Fruit fly (Drosophila melanogaster) S2 (cell line): ENCODE measurements around the gene Rph.

Source experiments
- CG8478 ChIP-seq: fragments of >200 bp; optimal IDR thresholded peaks from 2 replicates; lab custom pipeline; 2018
- CTCF ChIP-seq, 2 experiments: fragments of >200 bp; optimal IDR thresholded peaks; 2 replicates each; lab custom pipeline; 2018

The Rph gene

DNA sequence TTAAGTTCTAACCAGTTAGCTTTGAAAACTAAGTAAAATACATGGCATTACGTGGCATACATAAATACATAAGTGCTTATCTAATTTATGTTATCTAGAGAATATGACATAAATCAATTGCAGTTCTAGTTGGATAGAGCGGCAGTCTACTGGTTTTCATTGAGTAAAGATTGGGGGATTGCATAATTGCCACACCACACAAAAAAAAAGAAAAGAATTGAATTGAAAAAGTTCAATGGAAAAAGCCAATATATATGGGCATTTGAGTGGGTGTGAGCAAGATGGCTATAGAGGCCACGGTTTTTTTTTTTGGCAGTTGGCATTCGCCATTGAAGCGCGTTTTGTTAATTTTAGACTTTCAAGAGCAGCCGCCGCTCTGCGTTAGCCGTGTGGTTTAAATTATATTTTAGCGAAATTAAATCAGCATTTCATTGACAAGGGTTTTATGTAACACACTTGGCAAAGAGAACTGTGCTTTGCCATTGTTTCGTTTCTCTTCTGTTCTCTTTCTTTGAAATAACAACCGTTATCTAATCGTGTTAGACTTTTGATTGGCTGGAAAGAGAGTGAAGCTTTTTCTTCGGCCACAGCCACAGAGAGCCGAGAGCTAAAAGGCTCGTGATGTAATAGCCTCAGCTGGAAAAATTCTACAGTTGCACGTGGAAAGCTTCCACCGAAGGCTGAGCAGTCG lies 26.1 kb upstream of the Rph start:
- no peak for TF ChIP-seq CTCF (optimal IDR thresholded peaks at IDR 0.05; lab: Kevin White, UChicago)
- TF ChIP-seq CG8478 (lab: Kevin White, UChicago) = no peak

DNA sequence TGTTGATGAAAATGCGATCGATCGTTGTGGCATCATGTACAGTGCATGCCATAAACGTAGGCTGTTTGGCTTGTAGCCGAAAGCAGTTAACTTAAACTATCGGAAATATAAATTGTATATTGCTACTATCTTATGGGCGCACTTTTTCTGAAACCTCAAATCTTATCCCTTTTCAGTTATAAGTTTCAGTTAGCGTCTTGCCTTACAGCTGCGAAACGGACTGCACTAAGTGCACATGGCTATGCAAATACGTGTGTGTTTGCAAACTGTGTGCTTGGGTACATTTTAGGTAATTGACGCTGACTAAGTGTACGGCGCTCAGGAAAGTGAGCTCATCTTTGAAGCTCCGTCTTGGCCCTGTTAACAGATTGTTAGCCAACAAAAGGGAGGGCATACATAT lies 18.2 kb upstream of the Rph start:
- TF ChIP-seq CTCF (optimal IDR thresholded peaks at IDR 0.05; lab: Kevin White, UChicago) = no peak
- no peak for TF ChIP-seq CG8478 (lab: Kevin White, UChicago)

- TF ChIP-seq CTCF (optimal IDR thresholded peaks at IDR 0.05; lab: Kevin White, UChicago) (no peak), CG8478 (lab: Kevin White, UChicago) (no peak)
Observed at dm6 chrX:10774957-10775682, 17.7 kb upstream of the Rph start.

DNA sequence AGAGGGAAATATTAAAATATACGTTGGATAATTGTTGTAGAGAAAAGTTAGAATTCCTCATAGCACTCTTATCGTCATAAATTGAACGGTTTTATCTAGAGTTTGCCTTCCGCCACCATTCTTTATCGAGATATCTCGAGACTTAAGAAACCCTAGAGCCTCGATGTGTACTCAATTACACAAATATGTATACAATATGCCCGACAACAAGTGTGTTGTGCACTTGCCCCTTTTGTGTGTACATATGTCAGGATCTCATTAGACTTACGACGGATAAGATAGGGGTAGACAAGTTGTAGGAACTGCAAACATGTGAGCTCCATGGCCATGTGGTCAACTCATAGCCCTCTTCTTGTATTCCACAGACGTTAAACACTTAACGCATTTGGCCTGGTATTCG lies 16.1 kb upstream of the Rph start:
- TF ChIP-seq CTCF (optimal IDR thresholded peaks at IDR 0.05; lab: Kevin White, UChicago) (no peak), CG8478 (lab: Kevin White, UChicago) (no peak)

- TF ChIP-seq CTCF (optimal IDR thresholded peaks at IDR 0.05; lab: Kevin White, UChicago) = no peak
- no peak for TF ChIP-seq CG8478 (lab: Kevin White, UChicago)
Observed at dm6 chrX:10772634-10773033, 15.2 kb upstream of the Rph start.

- TF ChIP-seq CG8478 (lab: Kevin White, UChicago) (no peak), CTCF (optimal IDR thresholded peaks at IDR 0.05; lab: Kevin White, UChicago) (no peak)
Observed at dm6 chrX:10771856-10772592, 14.6 kb upstream of the Rph start, which contains the start of gene CG15211. Gene CG15211, plus strand, starts transcription at chrX:10772541.

- TF ChIP-seq CTCF (optimal IDR thresholded peaks at IDR 0.05; lab: Kevin White, UChicago) (peak; percentile 77 to 88), CG8478 (lab: Kevin White, UChicago) (no peak)
Observed at dm6 chrX:10768043-10768674, 10.7 kb upstream of the Rph start, which contains the start of the genes Atg8a and BTBD9. Gene Atg8a, minus strand, starts transcription at chrX:10768338. Gene BTBD9, plus strand, starts transcription at chrX:10768537.

- TF ChIP-seq CTCF (optimal IDR thresholded peaks at IDR 0.05; lab: Kevin White, UChicago) = no peak
- TF ChIP-seq CG8478 (lab: Kevin White, UChicago) = no peak
Observed at dm6 chrX:10767350-10768005, 10.0 kb upstream of the Rph start.

dm6 chrX:10766976-10767349 lies 9.5 kb upstream of the Rph start:
- TF ChIP-seq CG8478 (lab: Kevin White, UChicago) (no peak), CTCF (optimal IDR thresholded peaks at IDR 0.05; lab: Kevin White, UChicago) (no peak)

dm6 chrX:10764206-10764605 lies 6.7 kb upstream of the Rph start, which contains the start of gene Tango5:
Gene Tango5, minus strand, starts transcription at chrX:10764413.
- no peak for TF ChIP-seq CG8478 (lab: Kevin White, UChicago)
- TF ChIP-seq CTCF (optimal IDR thresholded peaks at IDR 0.05; lab: Kevin White, UChicago) = peak in 1 of 2 experiments; percentile 65

- no peak for TF ChIP-seq CG8478 (lab: Kevin White, UChicago)
- TF ChIP-seq CTCF (optimal IDR thresholded peaks at IDR 0.05; lab: Kevin White, UChicago) = no peak
Observed at dm6 chrX:10762959-10763883, 5.8 kb upstream of the Rph start.

- TF ChIP-seq CTCF (optimal IDR thresholded peaks at IDR 0.05; lab: Kevin White, UChicago) (no peak), CG8478 (lab: Kevin White, UChicago) (no peak)
Observed at dm6 chrX:10762569-10762958, 5.1 kb upstream of the Rph start.

DNA sequence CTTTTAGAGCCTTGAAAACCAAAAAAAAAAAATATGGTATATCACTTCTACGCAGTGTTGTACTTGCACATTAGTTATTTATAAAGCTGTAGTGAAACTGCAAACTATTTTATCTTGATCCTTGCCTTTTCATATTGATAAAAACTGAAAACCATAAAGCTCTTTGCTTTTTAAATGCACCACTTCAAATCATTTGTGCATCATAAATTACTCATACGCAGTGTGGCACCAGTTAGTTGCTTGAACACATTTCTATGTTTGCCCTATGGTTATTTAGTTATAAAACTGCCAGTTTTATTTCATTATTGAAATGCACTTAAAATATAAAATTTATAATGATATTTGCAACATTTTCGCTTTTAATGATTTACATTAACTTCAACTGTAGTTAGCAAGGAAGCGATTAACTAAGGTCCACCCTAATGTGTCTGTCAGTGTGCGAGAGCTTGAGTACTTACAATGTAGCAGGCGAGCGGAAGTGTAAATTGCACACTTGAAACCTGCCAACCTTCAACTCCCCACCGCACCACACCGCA lies 1.4 kb downstream of the Rph start:
- TF ChIP-seq CTCF (optimal IDR thresholded peaks at IDR 0.05; lab: Kevin White, UChicago) = no peak
- no peak for TF ChIP-seq CG8478 (lab: Kevin White, UChicago)
